Worm (Caenorhabditis elegans): ENCODE measurements around the gene F16F9.4.

The F16F9.4 gene

ce11 chrX:8460958-8461357 lies 2.2 kb downstream of the F16F9.4 start:
- no peak for TF ChIP-seq tbx-7 (tag; optimal IDR thresholded peaks at IDR 0.05)
- TF ChIP-seq unc-3 (GFP tag; conservative IDR thresholded peaks at IDR 0.05) = no peak
- no peak for TF ChIP-seq unc-3 (tag; optimal IDR thresholded peaks at IDR 0.05)
- TF ChIP-seq rnt-1 (tag; optimal IDR thresholded peaks at IDR 0.05) = no peak
- no peak for TF ChIP-seq ama-1 (optimal IDR thresholded peaks at IDR 0.05)
- TF ChIP-seq gmeb-2 (tag; optimal IDR thresholded peaks at IDR 0.05) = no peak
- no peak for TF ChIP-seq ceh-19 (GFP tag; optimal IDR thresholded peaks at IDR 0.05)
- TF ChIP-seq sox-4 (tag; optimal IDR thresholded peaks at IDR 0.05) = no peak
- no peak for TF ChIP-seq syd-9 (tag; optimal IDR thresholded peaks at IDR 0.05)
- TF ChIP-seq nfya-1 (tag; optimal IDR thresholded peaks at IDR 0.05) = no peak
- TF ChIP-seq hlh-6 (tag; optimal IDR thresholded peaks at IDR 0.05) = no peak
- TF ChIP-seq pag-3 (tag; optimal IDR thresholded peaks at IDR 0.05; ENCODE audit: borderline replicate concordance) = no peak
- no peak for TF ChIP-seq lim-6 (tag; optimal IDR thresholded peaks at IDR 0.05)

ce11 chrX:8459789-8460188 lies 3.4 kb downstream of the F16F9.4 start:
- TF ChIP-seq pag-3 (tag; optimal IDR thresholded peaks at IDR 0.05; ENCODE audit: borderline replicate concordance) = no peak
- TF ChIP-seq ceh-19 (GFP tag; optimal IDR thresholded peaks at IDR 0.05) = no peak
- no peak for TF ChIP-seq madf-2 (tag; optimal IDR thresholded peaks at IDR 0.05)
- no peak for TF ChIP-seq pat-9 (tag; optimal IDR thresholded peaks at IDR 0.05)
- TF ChIP-seq C38D4.7 (GFP tag; optimal IDR thresholded peaks at IDR 0.05) = no peak
- TF ChIP-seq pha-4 (tag; optimal IDR thresholded peaks at IDR 0.05) = no peak
- TF ChIP-seq ahr-1 (tag; optimal IDR thresholded peaks at IDR 0.05) = no peak
- no peak for TF ChIP-seq ceh-6 (GFP tag; optimal IDR thresholded peaks at IDR 0.05)
- no peak for TF ChIP-seq lin-11 (tag; optimal IDR thresholded peaks at IDR 0.05)
- TF ChIP-seq ceh-45 (GFP tag; IDR thresholded peaks at IDR 0.05) = no peak
- no peak for TF ChIP-seq unc-3 (GFP tag; conservative IDR thresholded peaks at IDR 0.05)
- TF ChIP-seq unc-3 (tag; optimal IDR thresholded peaks at IDR 0.05) = no peak
- no peak for TF ChIP-seq sox-4 (tag; optimal IDR thresholded peaks at IDR 0.05)
- TF ChIP-seq lim-6 (tag; optimal IDR thresholded peaks at IDR 0.05) = no peak
- no peak for TF ChIP-seq ref-2 (tag; optimal IDR thresholded peaks at IDR 0.05)
- TF ChIP-seq mec-3 (tag; optimal IDR thresholded peaks at IDR 0.05; ENCODE audit: borderline replicate concordance) = no peak
- no peak for TF ChIP-seq zip-5 (tag; optimal IDR thresholded peaks at IDR 0.05)
- no peak for TF ChIP-seq tbx-7 (tag; optimal IDR thresholded peaks at IDR 0.05)
- TF ChIP-seq gmeb-2 (tag; optimal IDR thresholded peaks at IDR 0.05) = no peak
- TF ChIP-seq hlh-6 (tag; optimal IDR thresholded peaks at IDR 0.05) = no peak
- TF ChIP-seq K09A11.1 (tag; optimal IDR thresholded peaks at IDR 0.05; ENCODE audit: insufficient read depth) = no peak

ce11 chrX:8457314-8457713 lies 5.8 kb downstream of the F16F9.4 start, which contains the start of gene F16F9.3:
Gene F16F9.3, plus strand, starts transcription at chrX:8457614.
- TF ChIP-seq unc-42 (tag; optimal IDR thresholded peaks at IDR 0.05) = no peak
- TF ChIP-seq nhr-232 (tag; optimal IDR thresholded peaks at IDR 0.05) = no peak
- no peak for TF ChIP-seq dmd-4 (tag; optimal IDR thresholded peaks at IDR 0.05; ENCODE audit: borderline replicate concordance)
- TF ChIP-seq pax-1 (tag; optimal IDR thresholded peaks at IDR 0.05) = no peak
- TF ChIP-seq ceh-22 (tag; optimal IDR thresholded peaks at IDR 0.05) = no peak
- no peak for TF ChIP-seq nhr-11 (tag; optimal IDR thresholded peaks at IDR 0.05)
- no peak for TF ChIP-seq ceh-48 (tag; optimal IDR thresholded peaks at IDR 0.05)
- no peak for TF ChIP-seq ceh-24 (tag; optimal IDR thresholded peaks at IDR 0.05)
- TF ChIP-seq sdc-2 (tag; optimal IDR thresholded peaks at IDR 0.05) = no peak
- no peak for TF ChIP-seq zip-5 (tag; optimal IDR thresholded peaks at IDR 0.05)
- TF ChIP-seq unc-3 (GFP tag; conservative IDR thresholded peaks at IDR 0.05) = no peak
- TF ChIP-seq unc-3 (tag; optimal IDR thresholded peaks at IDR 0.05) = no peak
- TF ChIP-seq mec-3 (tag; optimal IDR thresholded peaks at IDR 0.05; ENCODE audit: borderline replicate concordance) = no peak
- no peak for TF ChIP-seq hlh-15 (tag; optimal IDR thresholded peaks at IDR 0.05)
- TF ChIP-seq sox-2 (GFP tag; IDR thresholded peaks at IDR 0.05) = no peak
- no peak for TF ChIP-seq ceh-9 (tag; optimal IDR thresholded peaks at IDR 0.05)
- TF ChIP-seq sox-4 (tag; optimal IDR thresholded peaks at IDR 0.05) = no peak
- no peak for TF ChIP-seq fkh-10 (GFP tag; optimal IDR thresholded peaks at IDR 0.05)
- TF ChIP-seq ceh-14 (tag; optimal IDR thresholded peaks at IDR 0.05) = no peak
